Worm (Caenorhabditis elegans): ENCODE data around the gene sru-8.

DNA sequence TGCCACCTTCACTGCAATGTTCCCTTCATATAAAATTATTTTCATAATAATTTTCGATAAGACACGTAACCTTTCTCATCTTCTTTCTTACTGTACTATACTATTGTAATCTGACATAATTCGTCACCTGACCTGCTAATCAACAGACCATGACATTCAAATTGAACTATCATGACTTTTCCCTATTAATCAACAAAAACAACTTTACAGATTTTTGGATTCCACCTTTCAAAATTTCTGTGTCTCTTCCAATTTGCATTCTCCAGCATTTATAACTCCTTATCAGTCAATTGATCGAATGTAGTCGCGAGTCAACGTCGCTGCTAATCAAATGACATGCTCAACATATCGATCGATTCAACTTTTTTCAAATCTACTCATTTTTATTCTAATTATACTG, 46.0 kb downstream of the sru-8 start, which contains the start of gene fshr-1:
- TF ChIP-seq snpc-4 (GFP tag; optimal IDR thresholded peaks at IDR 0.05) = no peak
- TF ChIP-seq snpc-4 (tag; optimal IDR thresholded peaks at IDR 0.05) = no peak
- TF ChIP-seq B0019.2 (GFP tag; conservative IDR thresholded peaks at IDR 0.05) = no peak
- TF ChIP-seq ztf-28 (GFP tag; IDR thresholded peaks at IDR 0.05) = no peak
- TF ChIP-seq ccch-3 (GFP tag; optimal IDR thresholded peaks at IDR 0.05) = no peak

Data from whole organism, young adult.